Worm (Caenorhabditis elegans) whole organism, L4 larva: ENCODE data around the gene spp-5.

Experiments
- F26F4.8 ChIP-seq: fragments of 200-800 bp; sonication (Bioruptor generic); conservative IDR thresholded peaks from 2 replicates; pipeline ENCODE4 v1.3.6; 2022; ENCODE audit warnings: missing genetic modification characterization, missing compliant biosample characterization
- F44E2.7 ChIP-seq: fragments of 200-800 bp; sonication (Bioruptor generic); IDR thresholded peaks from 2 replicates; pipeline ENCODE4 v2.1.2; 2022; ENCODE audit warnings: missing genetic modification characterization, missing compliant biosample characterization
- R02D3.7 ChIP-seq: fragments of 150-350 bp; sonication (generic microtip); optimal IDR thresholded peaks from 3 replicates; lab custom pipeline; 2014; ENCODE audit warnings: missing biosample characterization, missing genetic modification characterization
- T20F7.1 ChIP-seq: fragments of 200-800 bp; sonication (Bioruptor generic); optimal IDR thresholded peaks from 2 replicates; lab custom pipeline; 2018; ENCODE audit warnings: mild to moderate bottlenecking, missing genetic modification characterization, missing compliant biosample characterization
- T26A8.4 ChIP-seq: fragments of 200-800 bp; sonication (Bioruptor generic); IDR thresholded peaks from 2 replicates; pipeline ENCODE4 v1.3.6; 2022; ENCODE audit warnings: missing genetic modification characterization, missing compliant biosample characterization
- Y105C5A.15 ChIP-seq: fragments of 200-800 bp; sonication (Bioruptor generic); IDR thresholded peaks from 2 replicates; pipeline ENCODE4 v1.3.6; 2022; ENCODE audit warnings: missing genetic modification characterization, missing compliant biosample characterization
- ZK337.2 ChIP-seq: fragments of 200-800 bp; sonication (Bioruptor generic); IDR thresholded peaks from 2 replicates; pipeline ENCODE4 v1.3.6; 2022; ENCODE audit warnings: missing genetic modification reagents, missing genetic modification characterization, missing compliant biosample characterization
- aha-1 ChIP-seq: fragments of 150-350 bp; peaks from one replicate; lab custom pipeline; 2014; ENCODE audit warnings: missing biosample characterization, missing genetic modification characterization
- ceh-32 ChIP-seq: sonication (generic microtip); optimal IDR thresholded peaks from 2 replicates; lab custom pipeline; 2016; ENCODE audit warnings: mild to moderate bottlenecking, missing genetic modification characterization, missing compliant biosample characterization; ENCODE audit not compliant: poor library complexity
- ceh-62 ChIP-seq: sonication (generic microtip); optimal IDR thresholded peaks from 2 replicates; lab custom pipeline; 2017; ENCODE audit warnings: missing biosample characterization, missing genetic modification characterization
- ceh-82 ChIP-seq: sonication (generic microtip); optimal IDR thresholded peaks from 2 replicates; lab custom pipeline; 2017; ENCODE audit warnings: missing biosample characterization, missing genetic modification characterization
- cey-2 ChIP-seq: sonication (generic microtip); optimal IDR thresholded peaks from 3 replicates; lab custom pipeline; 2017; ENCODE audit warnings: missing genetic modification characterization, mild to moderate bottlenecking, missing compliant biosample characterization, antibody characterized with exemption, borderline replicate concordance; ENCODE audit not compliant: insufficient read depth
- ctbp-1 ChIP-seq: fragments of 200-800 bp; sonication (Bioruptor generic); IDR thresholded peaks from 2 replicates; pipeline ENCODE4 v1.3.6; 2022; ENCODE audit warnings: missing genetic modification reagents, missing genetic modification characterization, missing compliant biosample characterization
- daf-16 ChIP-seq, 3 experiments: sonication (generic microtip); optimal IDR thresholded peaks; 2 replicates each; lab custom pipeline; 2016 to 2017; ENCODE audit warnings: missing genetic modification characterization in 3 of 3, missing genetic modification reagents in 3 of 3, mild to moderate bottlenecking in 2 of 3, missing compliant biosample characterization in 2 of 3, missing biosample characterization in 1 of 3, moderate library complexity in 1 of 3
- dmd-8 ChIP-seq: fragments of 200-800 bp; sonication (Bioruptor generic); IDR thresholded peaks from 2 replicates; pipeline ENCODE4 v1.3.6; 2022; ENCODE audit warnings: missing genetic modification characterization, missing compliant biosample characterization
- dpl-1 ChIP-seq: fragments of 150-350 bp; optimal IDR thresholded peaks from 2 replicates; lab custom pipeline; 2014; ENCODE audit warnings: missing biosample characterization, missing genetic modification reagents, missing genetic modification characterization
- duxl-1 ChIP-seq: sonication (generic microtip); optimal IDR thresholded peaks from 2 replicates; lab custom pipeline; 2016; ENCODE audit warnings: mild to moderate bottlenecking, missing genetic modification characterization, moderate library complexity, missing compliant biosample characterization; ENCODE audit not compliant: poor library complexity
- egl-43 ChIP-seq: fragments of 200-800 bp; sonication (Bioruptor generic); IDR thresholded peaks from 2 replicates; pipeline ENCODE4 v1.3.6; 2022; ENCODE audit warnings: missing genetic modification reagents, missing genetic modification characterization, missing compliant biosample characterization
- hif-1 ChIP-seq, 2 experiments: sonication (generic microtip); optimal IDR thresholded peaks; 2 replicates each; lab custom pipeline; 2016 to 2017; ENCODE audit warnings: missing compliant biosample characterization in 2 of 2, missing genetic modification characterization in 2 of 2, missing genetic modification reagents in 2 of 2, missing genotype in 2 of 2, mild to moderate bottlenecking in 1 of 2
- hlh-11 ChIP-seq: fragments of 200-800 bp; sonication (Bioruptor generic); optimal IDR thresholded peaks from 2 replicates; lab custom pipeline; 2018; ENCODE audit warnings: mild to moderate bottlenecking, missing genetic modification characterization, missing compliant biosample characterization
- hlh-30 ChIP-seq: sonication (generic microtip); optimal IDR thresholded peaks from 2 replicates; lab custom pipeline; 2017; ENCODE audit warnings: antibody characterized with exemption, mild to moderate bottlenecking, missing genetic modification characterization, missing compliant biosample characterization; ENCODE audit not compliant: insufficient read depth
- hmg-1.1 ChIP-seq: fragments of 200-800 bp; sonication (Bioruptor generic); IDR thresholded peaks from 2 replicates; pipeline ENCODE4 v1.3.6; 2022; ENCODE audit warnings: missing genetic modification reagents, missing genetic modification characterization, missing compliant biosample characterization
- lim-7 ChIP-seq: fragments of 200-800 bp; sonication (Bioruptor generic); IDR thresholded peaks from 2 replicates; pipeline ENCODE4 v1.3.6; 2022; ENCODE audit warnings: missing genetic modification characterization, missing compliant biosample characterization
- lin-13 ChIP-seq: fragments of 150-350 bp; optimal IDR thresholded peaks from 2 replicates; lab custom pipeline; 2014; ENCODE audit warnings: missing biosample characterization, missing genetic modification reagents, missing genetic modification characterization
- lin-29 ChIP-seq: fragments of 200-800 bp; sonication (Bioruptor generic); IDR thresholded peaks from 2 replicates; pipeline ENCODE4 v1.3.6; 2022; ENCODE audit warnings: missing genetic modification reagents, missing genetic modification characterization, missing compliant biosample characterization
- lin-38 ChIP-seq: fragments of 200-800 bp; sonication (Bioruptor generic); IDR thresholded peaks from 2 replicates; pipeline ENCODE4 v1.3.6; 2022; ENCODE audit warnings: missing genetic modification reagents, missing genetic modification characterization, missing compliant biosample characterization
- lsy-2 ChIP-seq, 2 experiments: fragments of 150-350 bp in 1 of 2; sonication (generic microtip) in 1 of 2; optimal IDR thresholded peaks; 2 replicates each; lab custom pipeline; 2014 to 2017; ENCODE audit warnings: missing biosample characterization in 2 of 2, missing genetic modification characterization in 2 of 2
- nhr-10 ChIP-seq: fragments of 150-350 bp; optimal IDR thresholded peaks from 2 replicates; lab custom pipeline; 2014; ENCODE audit warnings: missing biosample characterization, missing genetic modification characterization
- nhr-102 ChIP-seq: sonication (generic microtip); optimal IDR thresholded peaks from 2 replicates; lab custom pipeline; 2016; ENCODE audit warnings: mild to moderate bottlenecking, missing genetic modification characterization, moderate library complexity, missing compliant biosample characterization
- nhr-11 ChIP-seq: fragments of 150-350 bp; optimal IDR thresholded peaks from 2 replicates; lab custom pipeline; 2014; ENCODE audit warnings: missing biosample characterization, missing genetic modification characterization
- nhr-25 ChIP-seq: sonication (generic microtip); optimal IDR thresholded peaks from 2 replicates; lab custom pipeline; 2017; ENCODE audit warnings: missing genetic modification characterization, mild to moderate bottlenecking, missing compliant biosample characterization, antibody characterized with exemption, moderate library complexity, borderline replicate concordance; ENCODE audit not compliant: insufficient read depth
- nhr-42 ChIP-seq: fragments of 200-800 bp; sonication (Bioruptor generic); IDR thresholded peaks from 2 replicates; pipeline ENCODE4 v1.3.6; 2022; ENCODE audit warnings: missing genetic modification characterization, missing compliant biosample characterization
- nhr-48 ChIP-seq: sonication (generic microtip); optimal IDR thresholded peaks from 2 replicates; lab custom pipeline; 2016; ENCODE audit warnings: mild to moderate bottlenecking, missing genetic modification characterization, missing compliant biosample characterization
- pha-4 ChIP-seq, 2 experiments: fragments of 150-350 bp in 1 of 2; fragments of 200-800 bp in 1 of 2; sonication (Bioruptor generic) in 1 of 2; IDR thresholded peaks in 1 of 2; optimal IDR thresholded peaks in 1 of 2; 2 replicates each; pipeline versions ENCODE4 v1.3.6 to Lab custom; 2014 to 2022; ENCODE audit warnings: missing genetic modification characterization in 2 of 2, missing genetic modification reagents in 2 of 2, missing biosample characterization in 1 of 2, missing compliant biosample characterization in 1 of 2
- pqm-1 ChIP-seq: sonication (generic microtip); optimal IDR thresholded peaks from 2 replicates; lab custom pipeline; 2017; ENCODE audit warnings: missing biosample characterization, missing genetic modification characterization
- rbr-2 ChIP-seq: sonication (generic microtip); optimal IDR thresholded peaks from 2 replicates; lab custom pipeline; 2016; ENCODE audit warnings: missing genotype, missing genetic modification characterization, missing compliant biosample characterization
- sdz-12 ChIP-seq: fragments of 200-800 bp; sonication (Bioruptor generic); optimal IDR thresholded peaks from 2 replicates; lab custom pipeline; 2018; ENCODE audit warnings: mild to moderate bottlenecking, missing genetic modification characterization, missing compliant biosample characterization
- snpc-4 ChIP-seq: fragments of 150-350 bp; optimal IDR thresholded peaks from 2 replicates; lab custom pipeline; 2014; ENCODE audit warnings: missing biosample characterization, missing genetic modification characterization
- spr-3 ChIP-seq: fragments of 200-800 bp; sonication (Bioruptor generic); optimal IDR thresholded peaks from 2 replicates; lab custom pipeline; 2018; ENCODE audit warnings: mild to moderate bottlenecking, missing genetic modification characterization, missing compliant biosample characterization
- tag-97 ChIP-seq: fragments of 200-800 bp; sonication (Bioruptor generic); IDR thresholded peaks from 2 replicates; pipeline ENCODE4 v1.3.6; 2022; ENCODE audit warnings: missing genetic modification characterization, missing compliant biosample characterization
- unc-130 ChIP-seq: sonication (generic microtip); optimal IDR thresholded peaks from 2 replicates; lab custom pipeline; 2016; ENCODE audit warnings: missing genetic modification reagents, missing genetic modification characterization, missing compliant biosample characterization
- unc-62 ChIP-seq, 3 experiments: fragments of 150-350 bp in 1 of 3; sonication (generic microtip); optimal IDR thresholded peaks in 2 of 3; peaks in 1 of 3; 1 replicate in 1 of 3; 2 replicates in 2 of 3; lab custom pipeline; 2014 to 2017; ENCODE audit warnings: missing biosample characterization in 3 of 3, missing genetic modification characterization in 3 of 3, missing genetic modification reagents in 3 of 3, missing genotype in 1 of 3
- vab-7 ChIP-seq: fragments of 200-800 bp; sonication (Bioruptor generic); IDR thresholded peaks from 2 replicates; pipeline ENCODE4 v1.3.6; 2022; ENCODE audit warnings: missing genetic modification reagents, missing genetic modification characterization, missing compliant biosample characterization
- zag-1 ChIP-seq: fragments of 150-350 bp; optimal IDR thresholded peaks from 2 replicates; lab custom pipeline; 2014; ENCODE audit warnings: missing biosample characterization, missing genetic modification characterization
- zfp-3 ChIP-seq: fragments of 200-800 bp; sonication (Bioruptor generic); conservative IDR thresholded peaks from 2 replicates; pipeline ENCODE4 v1.3.6; 2022; ENCODE audit warnings: missing genetic modification reagents, missing genetic modification characterization, missing compliant biosample characterization

Gene spp-5

ce11 chrX:7340915-7341559 is 20.9 kb upstream of the spp-5 start, which contains the start of gene C07D8.6 (continued):
- no peak for TF ChIP-seq cey-2 (tag; lab: Kevin White, UChicago)
- no peak for TF ChIP-seq snpc-4 (tag; lab: Kevin White, UChicago)
- TF ChIP-seq hlh-11 (tag; lab: Kevin White, UChicago): peak; percentile 89
- TF ChIP-seq dpl-1 (GFP tag; lab: Kevin White, UChicago): no peak
- no peak for TF ChIP-seq zfp-3 (GFP tag; lab: Robert Waterston, UW)
- no peak for TF ChIP-seq vab-7 (GFP tag; lab: Robert Waterston, UW)
- TF ChIP-seq lsy-2 (tag; optimal IDR thresholded peaks at IDR 0.05; lab: Kevin White, UChicago): peak in 1 of 2 experiments; percentile 52
- no peak for TF ChIP-seq ctbp-1 (GFP tag; lab: Robert Waterston, UW)
- no peak for TF ChIP-seq nhr-102
- TF ChIP-seq daf-16 (GFP tag; optimal IDR thresholded peaks at IDR 0.05; lab: Kevin White, UChicago): peak in 1 of 2 experiments; percentile 60
- TF ChIP-seq daf-16 (tag; optimal IDR thresholded peaks at IDR 0.05; lab: Kevin White, UChicago): peak; percentile 87
- TF ChIP-seq Y105C5A.15 (GFP tag; lab: Robert Waterston, UW): no peak
- no peak for TF ChIP-seq sdz-12 (GFP tag; lab: Kevin White, UChicago)
- TF ChIP-seq nhr-10 (tag; lab: Kevin White, UChicago): no peak
- no peak for TF ChIP-seq ceh-82
- no peak for TF ChIP-seq R02D3.7 (tag; lab: Kevin White, UChicago)
- TF ChIP-seq dmd-8 (GFP tag; lab: Robert Waterston, UW): no peak
- TF ChIP-seq spr-3: no peak
- TF ChIP-seq ceh-32: no peak
- peak; percentile 17 for TF ChIP-seq nhr-11 (tag; lab: Kevin White, UChicago)
- no peak for TF ChIP-seq lim-7 (GFP tag; lab: Robert Waterston, UW)
- TF ChIP-seq tag-97 (GFP tag; lab: Robert Waterston, UW): no peak
- TF ChIP-seq nhr-42 (GFP tag; lab: Robert Waterston, UW): no peak
- no peak for TF ChIP-seq lin-29 (GFP tag; lab: Robert Waterston, UW)
- no peak for TF ChIP-seq unc-130 (GFP tag; lab: Kevin White, UChicago)
- no peak for TF ChIP-seq lin-38 (GFP tag; lab: Robert Waterston, UW)
- TF ChIP-seq F26F4.8 (GFP tag; lab: Robert Waterston, UW): no peak
- no peak for TF ChIP-seq lin-13 (GFP tag; lab: Kevin White, UChicago)
- TF ChIP-seq rbr-2 (tag; lab: Kevin White, UChicago): no peak
- TF ChIP-seq, all 104 proteins: peak for 23

- TF ChIP-seq hif-1 (tag; optimal IDR thresholded peaks at IDR 0.05; lab: Kevin White, UChicago): peak in 1 of 2 experiments; percentile 10
- no peak for TF ChIP-seq ctbp-1 (GFP tag; lab: Robert Waterston, UW)
- no peak for TF ChIP-seq nhr-48 (tag; lab: Kevin White, UChicago)
- no peak for TF ChIP-seq hmg-1.1 (GFP tag; lab: Robert Waterston, UW)
- no peak for TF ChIP-seq daf-16 (GFP tag; optimal IDR thresholded peaks at IDR 0.05; lab: Kevin White, UChicago)
- TF ChIP-seq daf-16 (tag; optimal IDR thresholded peaks at IDR 0.05; lab: Kevin White, UChicago): no peak
- no peak for TF ChIP-seq snpc-4 (tag; lab: Kevin White, UChicago)
- no peak for TF ChIP-seq Y105C5A.15 (GFP tag; lab: Robert Waterston, UW)
- TF ChIP-seq aha-1 (tag; lab: Kevin White, UChicago): no peak
- TF ChIP-seq rbr-2 (tag; lab: Kevin White, UChicago): no peak
- no peak for TF ChIP-seq dmd-8 (GFP tag; lab: Robert Waterston, UW)
- no peak for TF ChIP-seq pha-4 (GFP tag; IDR thresholded peaks at IDR 0.05; lab: Robert Waterston, UW)
- TF ChIP-seq pha-4 (tag; optimal IDR thresholded peaks at IDR 0.05; lab: Kevin White, UChicago): no peak
- no peak for TF ChIP-seq pqm-1 (tag; lab: Kevin White, UChicago)
- no peak for TF ChIP-seq T20F7.1 (GFP tag; lab: Kevin White, UChicago)
- TF ChIP-seq nhr-102: no peak
- no peak for TF ChIP-seq zag-1 (tag; lab: Kevin White, UChicago)
- no peak for TF ChIP-seq F44E2.7 (GFP tag; lab: Robert Waterston, UW)
- no peak for TF ChIP-seq nhr-25 (tag; lab: Kevin White, UChicago)
- peak; percentile 12 for TF ChIP-seq hlh-30 (tag; lab: Kevin White, UChicago)
- no peak for TF ChIP-seq T26A8.4 (GFP tag; lab: Robert Waterston, UW)
- TF ChIP-seq duxl-1: peak; percentile 36
- TF ChIP-seq ZK337.2 (GFP tag; lab: Robert Waterston, UW): no peak
- TF ChIP-seq lin-29 (GFP tag; lab: Robert Waterston, UW): no peak
- TF ChIP-seq unc-130 (GFP tag; lab: Kevin White, UChicago): no peak
- peak; percentile 46; the same call in 1 of the 2 replicates for TF ChIP-seq egl-43 (GFP tag; lab: Robert Waterston, UW)
- TF ChIP-seq unc-62 (GFP tag; optimal IDR thresholded peaks at IDR 0.05 in 1 of 2; lab: Kevin White, UChicago): peak in 1 of 2 experiments; percentile 3
- TF ChIP-seq unc-62 (tag; optimal IDR thresholded peaks at IDR 0.05; lab: Kevin White, UChicago): no peak
- no peak for TF ChIP-seq ceh-62 (tag; lab: Kevin White, UChicago)
Observed at ce11 chrX:7340394-7340793, 20.2 kb upstream of the spp-5 start.
